Fruit fly (Drosophila melanogaster): Measurements from ENCODE around the gene CG31643.

Gene CG31643

dm6 chr2L:6045972-6046718 lies 8.2 kb downstream of the CG31643 start, which contains the start of gene Pfas (continued):
- TF ChIP-seq org-1 (GFP tag; optimal IDR thresholded peaks at IDR 0.05) (peak; percentile 25), lilli (GFP tag; optimal IDR thresholded peaks at IDR 0.05) (peak; percentile 81), Xrp1 (GFP tag; IDR thresholded peaks at IDR 0.05) (0 out of 2 replicates have a peak, but pooled peaks have one; percentile 53), E2f1 (GFP tag; IDR thresholded peaks at IDR 0.05) (peak; percentile 22; the same call in 1 of the 2 replicates), CG4820 (GFP tag; optimal IDR thresholded peaks at IDR 0.05) (peak; percentile 28), disco-r (GFP tag; optimal IDR thresholded peaks at IDR 0.05) (no peak), Hr3 (GFP tag; optimal IDR thresholded peaks at IDR 0.05) (peak; percentile 13), ftz-f1 (GFP tag; optimal IDR thresholded peaks at IDR 0.05) (peak; percentile 65), ab (GFP tag; optimal IDR thresholded peaks at IDR 0.05) (no peak), CG2129 (GFP tag; IDR thresholded peaks at IDR 0.05; ENCODE audit: partially characterized antibody) (no peak), CG9797 (GFP tag; optimal IDR thresholded peaks at IDR 0.05) (no peak), tin (GFP tag; optimal IDR thresholded peaks at IDR 0.05) (peak; percentile 5), CG14965 (GFP tag; optimal IDR thresholded peaks at IDR 0.05; ENCODE audit: borderline replicate concordance) (no peak), Med (GFP tag) (peak; percentile 96), HmgZ (tag; optimal IDR thresholded peaks at IDR 0.05) (peak; percentile 87), CG15269 (tag; optimal IDR thresholded peaks at IDR 0.05) (peak; percentile 44), nmo (GFP tag; optimal IDR thresholded peaks at IDR 0.05) (no peak), CG14860 (GFP tag; IDR thresholded peaks at IDR 0.05; ENCODE audit: partially characterized antibody) (no peak), nom (GFP tag; optimal IDR thresholded peaks at IDR 0.05) (no peak), CG14710 (tag; optimal IDR thresholded peaks at IDR 0.05) (peak; percentile 16), CoRest (tag; optimal IDR thresholded peaks at IDR 0.05) (peak; percentile 59), H2.0 (GFP tag; IDR thresholded peaks at IDR 0.05) (no peak), CG1792 (GFP tag; optimal IDR thresholded peaks at IDR 0.05) (peak; percentile 57), Max (GFP tag; optimal IDR thresholded peaks at IDR 0.05) (peak; percentile 33), HHEX (GFP tag; optimal IDR thresholded peaks at IDR 0.05) (peak; percentile 27), Camta (GFP tag; optimal IDR thresholded peaks at IDR 0.05) (peak; percentile 52), CG12155 (GFP tag; optimal IDR thresholded peaks at IDR 0.05) (peak; percentile 52), ham (GFP tag; IDR thresholded peaks at IDR 0.05) (no peak), pho (GFP tag; optimal IDR thresholded peaks at IDR 0.05) (peak; percentile 63), zf30C (GFP tag; optimal IDR thresholded peaks at IDR 0.05) (no peak), Fer3 (tag; optimal IDR thresholded peaks at IDR 0.05) (peak; percentile 53), pum (GFP tag; optimal IDR thresholded peaks at IDR 0.05) (no peak), Dref (GFP tag; IDR thresholded peaks at IDR 0.05) (no peak), MESR4 (GFP tag; optimal IDR thresholded peaks at IDR 0.05) (peak; percentile 25), CG9727 (GFP tag; optimal IDR thresholded peaks at IDR 0.05) (peak; percentile 62), CG17385 (GFP tag; optimal IDR thresholded peaks at IDR 0.05) (peak; percentile 26), Chrac-16 (GFP tag; optimal IDR thresholded peaks at IDR 0.05) (peak; percentile 28), sisA (GFP tag; IDR thresholded peaks at IDR 0.05) (0 out of 2 replicates have a peak, but pooled peaks have one; percentile 11), CG8281 (tag; optimal IDR thresholded peaks at IDR 0.05) (no peak), CHES-1-like (GFP tag; optimal IDR thresholded peaks at IDR 0.05) (peak; percentile 72), Sin3A (optimal IDR thresholded peaks at IDR 0.05) (no peak), dm (GFP tag; optimal IDR thresholded peaks at IDR 0.05) (peak; percentile 39), Sox100B (GFP tag; optimal IDR thresholded peaks at IDR 0.05) (no peak), Blimp-1 (GFP tag; optimal IDR thresholded peaks at IDR 0.05) (peak; percentile 62), CG32772 (GFP tag; IDR thresholded peaks at IDR 0.05) (no peak), CG2712 (tag; optimal IDR thresholded peaks at IDR 0.05) (peak; percentile 38), run (tag; optimal IDR thresholded peaks at IDR 0.05) (no peak), CG17912 (GFP tag; optimal IDR thresholded peaks at IDR 0.05) (peak; percentile 6), row (GFP tag; IDR thresholded peaks at IDR 0.05) (peak; percentile 82), CG6272 (GFP tag; IDR thresholded peaks at IDR 0.05) (no peak)

Measured in whole organism, embryonic.